Fruit fly (Drosophila melanogaster): ENCODE measurements around the gene CG32081.
A peak's percentile ranks its signal among the peaks of the same experiment; 100 is the strongest.

The CG32081 gene

dm6 chr3L:11047877-11048276, 20.5 kb downstream of the CG32081 start (continued):
- TF ChIP-seq dysf (GFP tag; IDR thresholded peaks at IDR 0.05) (peak; percentile 85), Hr39 (optimal IDR thresholded peaks at IDR 0.05) (no peak), Taf1 (GFP tag; IDR thresholded peaks at IDR 0.05) (peak; percentile 64), CG2199 (GFP tag; IDR thresholded peaks at IDR 0.05) (peak; percentile 94), CG34376 (GFP tag; optimal IDR thresholded peaks at IDR 0.05) (peak; percentile 45), tll (GFP tag; optimal IDR thresholded peaks at IDR 0.05) (no peak), MTF-1 (GFP tag; optimal IDR thresholded peaks at IDR 0.05; ENCODE audit: borderline replicate concordance) (peak; percentile 67), Lim3 (GFP tag; IDR thresholded peaks at IDR 0.05) (no peak), CG4820 (GFP tag; optimal IDR thresholded peaks at IDR 0.05) (peak; percentile 58), jigr1 (GFP tag; IDR thresholded peaks at IDR 0.05) (no peak), CG3163 (GFP tag; optimal IDR thresholded peaks at IDR 0.05) (peak; percentile 64), ems (GFP tag; optimal IDR thresholded peaks at IDR 0.05) (peak; percentile 50), gce (GFP tag; IDR thresholded peaks at IDR 0.05) (peak; percentile 72; the same call in 1 of the 3 replicates), chn (GFP tag; optimal IDR thresholded peaks at IDR 0.05) (peak; percentile 57), CG4854 (GFP tag; optimal IDR thresholded peaks at IDR 0.05) (peak; percentile 64), peb (GFP tag; IDR thresholded peaks at IDR 0.05) (no peak; the same call in 1 of the 2 replicates), gsb-n (tag; optimal IDR thresholded peaks at IDR 0.05) (peak; percentile 10), Scr (GFP tag; IDR thresholded peaks at IDR 0.05; ENCODE audit: partially characterized antibody) (no peak), nau (GFP tag; optimal IDR thresholded peaks at IDR 0.05) (peak; percentile 64), Spps (tag; optimal IDR thresholded peaks at IDR 0.05) (peak; percentile 6), CG13424 (tag; optimal IDR thresholded peaks at IDR 0.05) (peak; percentile 69), gcm (GFP tag; optimal IDR thresholded peaks at IDR 0.05) (no peak), CG10274 (GFP tag; optimal IDR thresholded peaks at IDR 0.05) (peak; percentile 55), Fer3 (tag; optimal IDR thresholded peaks at IDR 0.05) (peak; percentile 64), CG14667 (GFP tag; IDR thresholded peaks at IDR 0.05) (peak; percentile 72), CG12155 (GFP tag; optimal IDR thresholded peaks at IDR 0.05) (peak; percentile 38), twi (tag; optimal IDR thresholded peaks at IDR 0.05) (peak; percentile 53), hb (GFP tag; IDR thresholded peaks at IDR 0.05; ENCODE audit: partially characterized antibody) (no peak), Tbp (GFP tag; optimal IDR thresholded peaks at IDR 0.05) (no peak), fu2 (GFP tag; optimal IDR thresholded peaks at IDR 0.05) (peak; percentile 45), tin (GFP tag; optimal IDR thresholded peaks at IDR 0.05) (peak; percentile 83), abd-A (tag; optimal IDR thresholded peaks at IDR 0.05) (no peak), ind (GFP tag; optimal IDR thresholded peaks at IDR 0.05) (peak; percentile 59), Dp (GFP tag; optimal IDR thresholded peaks at IDR 0.05) (peak; percentile 17), ato (GFP tag; IDR thresholded peaks at IDR 0.05; ENCODE audit: partially characterized antibody) (no peak), E2f2 (GFP tag; IDR thresholded peaks at IDR 0.05) (peak; percentile 25; the same call in 1 of the 2 replicates), HmgZ (tag; optimal IDR thresholded peaks at IDR 0.05) (peak; percentile 86), caup (GFP tag; optimal IDR thresholded peaks at IDR 0.05; ENCODE audit: severe bottlenecking) (peak; percentile 78), Rx (GFP tag; IDR thresholded peaks at IDR 0.05) (peak; percentile 71), run (tag; optimal IDR thresholded peaks at IDR 0.05) (no peak), Dbx (GFP tag; IDR thresholded peaks at IDR 0.05) (peak; percentile 81), nerfin-2 (GFP tag; IDR thresholded peaks at IDR 0.05; ENCODE audit: partially characterized antibody) (peak; percentile 38; the same call in 1 of the 2 replicates), Six4 (GFP tag; optimal IDR thresholded peaks at IDR 0.05) (peak; percentile 54), Med (GFP tag) (peak; percentile 98), Fer1 (GFP tag; optimal IDR thresholded peaks at IDR 0.05) (peak; percentile 57), lov (optimal IDR thresholded peaks at IDR 0.05) (no peak), lov (GFP tag; IDR thresholded peaks at IDR 0.05) (peak; percentile 84), CHES-1-like (GFP tag; optimal IDR thresholded peaks at IDR 0.05) (peak; percentile 30), mld (GFP tag; IDR thresholded peaks at IDR 0.05; ENCODE audit: partially characterized antibody) (no peak), D19B (GFP tag; optimal IDR thresholded peaks at IDR 0.05) (peak; percentile 1), ATbp (GFP tag; optimal IDR thresholded peaks at IDR 0.05) (peak; percentile 65)

Measured in whole organism, embryonic.